Worm (Caenorhabditis elegans) whole organism, mixed stage, embryonic: ENCODE measurements around the gene vab-8.

Experiments used
- M03D4.4 ChIP-seq: sonication (generic microtip); optimal IDR thresholded peaks from 2 replicates; lab custom pipeline; 2017; ENCODE audit warnings: mild to moderate bottlenecking, missing genetic modification characterization, missing compliant biosample characterization
- bed-3 ChIP-seq: fragments of 200-800 bp; sonication (Bioruptor generic); optimal IDR thresholded peaks from 3 replicates; lab custom pipeline; 2018; ENCODE audit warnings: mild to moderate bottlenecking, missing genetic modification characterization, moderate library complexity, missing compliant biosample characterization
- blmp-1 ChIP-seq: fragments of 150-350 bp; optimal IDR thresholded peaks from 2 replicates; lab custom pipeline; 2014; ENCODE audit warnings: missing biosample characterization, missing genetic modification characterization
- ceh-39 ChIP-seq: fragments of 150-350 bp; optimal IDR thresholded peaks from 2 replicates; lab custom pipeline; 2014; ENCODE audit warnings: missing biosample characterization, missing genetic modification characterization
- ceh-43 ChIP-seq: fragments of 200-800 bp; sonication (Bioruptor generic); optimal IDR thresholded peaks from 2 replicates; lab custom pipeline; 2018; ENCODE audit warnings: mild to moderate bottlenecking, missing genetic modification characterization, moderate library complexity, missing compliant biosample characterization
- ceh-83 ChIP-seq: fragments of 200-800 bp; sonication (Bioruptor generic); optimal IDR thresholded peaks from 2 replicates; lab custom pipeline; 2018; ENCODE audit warnings: mild to moderate bottlenecking, missing genetic modification characterization, missing compliant biosample characterization
- ces-1 ChIP-seq: fragments of 150-350 bp; optimal IDR thresholded peaks from 2 replicates; lab custom pipeline; 2014; ENCODE audit warnings: missing biosample characterization, missing genetic modification reagents, missing genetic modification characterization
- cnd-1 ChIP-seq: fragments of 200-800 bp; sonication (Bioruptor generic); optimal IDR thresholded peaks from 2 replicates; lab custom pipeline; 2018; ENCODE audit warnings: mild to moderate bottlenecking, missing genetic modification characterization, missing compliant biosample characterization
- drap-1 ChIP-seq: fragments of 200-800 bp; sonication (Bioruptor generic); optimal IDR thresholded peaks from 3 replicates; lab custom pipeline; 2018; ENCODE audit warnings: mild to moderate bottlenecking, missing genetic modification characterization, missing compliant biosample characterization
- elt-1 ChIP-seq: sonication (generic microtip); optimal IDR thresholded peaks from 2 replicates; lab custom pipeline; 2017; ENCODE audit warnings: missing genetic modification characterization, mild to moderate bottlenecking, missing compliant biosample characterization, antibody characterized with exemption, moderate library complexity, borderline replicate concordance; ENCODE audit not compliant: insufficient read depth
- elt-3 ChIP-seq: fragments of 150-350 bp; optimal IDR thresholded peaks from 2 replicates; lab custom pipeline; 2014; ENCODE audit warnings: missing biosample characterization, missing genetic modification characterization
- flh-1 ChIP-seq: fragments of 200-800 bp; sonication (Bioruptor generic); optimal IDR thresholded peaks from 2 replicates; lab custom pipeline; 2018; ENCODE audit warnings: mild to moderate bottlenecking, missing genetic modification characterization, moderate library complexity, missing compliant biosample characterization
- ham-2 ChIP-seq: fragments of 200-800 bp; sonication (Bioruptor generic); optimal IDR thresholded peaks from 2 replicates; lab custom pipeline; 2018; ENCODE audit warnings: mild to moderate bottlenecking, missing genetic modification characterization, missing compliant biosample characterization
- hlh-1 ChIP-seq: fragments of 150-350 bp; optimal IDR thresholded peaks from 2 replicates; lab custom pipeline; 2014; ENCODE audit warnings: missing biosample characterization, missing genetic modification reagents, missing genetic modification characterization
- lin-13 ChIP-seq: fragments of 150-350 bp; optimal IDR thresholded peaks from 2 replicates; lab custom pipeline; 2014; ENCODE audit warnings: missing biosample characterization, missing genetic modification characterization
- lin-32 ChIP-seq: fragments of 200-800 bp; sonication (Bioruptor generic); optimal IDR thresholded peaks from 2 replicates; lab custom pipeline; 2018; ENCODE audit warnings: mild to moderate bottlenecking, missing genetic modification characterization, missing compliant biosample characterization
- lsy-2 ChIP-seq: fragments of 150-350 bp; optimal IDR thresholded peaks from 2 replicates; lab custom pipeline; 2014; ENCODE audit warnings: missing biosample characterization, missing genetic modification characterization
- mab-5 ChIP-seq: fragments of 150-350 bp; optimal IDR thresholded peaks from 2 replicates; lab custom pipeline; 2014; ENCODE audit warnings: missing biosample characterization, missing genetic modification characterization
- mep-1 ChIP-seq: fragments of 150-350 bp; optimal IDR thresholded peaks from 2 replicates; lab custom pipeline; 2017; ENCODE audit warnings: missing biosample characterization, missing genetic modification reagents, missing genetic modification characterization, inconsistent platforms
- mls-2 ChIP-seq: sonication (generic microtip); optimal IDR thresholded peaks from 2 replicates; lab custom pipeline; 2016; ENCODE audit warnings: mild to moderate bottlenecking, missing genetic modification characterization, moderate library complexity, missing compliant biosample characterization
- nhr-12 ChIP-seq: fragments of 150-350 bp; optimal IDR thresholded peaks from 2 replicates; lab custom pipeline; 2014; ENCODE audit warnings: missing biosample characterization, missing genetic modification characterization
- nhr-2 ChIP-seq: fragments of 150-350 bp; optimal IDR thresholded peaks from 2 replicates; lab custom pipeline; 2014; ENCODE audit warnings: missing biosample characterization, missing genetic modification characterization
- nhr-237 ChIP-seq: fragments of 150-350 bp; optimal IDR thresholded peaks from 2 replicates; lab custom pipeline; 2014; ENCODE audit warnings: missing biosample characterization, missing genetic modification characterization
- nhr-28 ChIP-seq: fragments of 150-350 bp; optimal IDR thresholded peaks from 2 replicates; lab custom pipeline; 2014; ENCODE audit warnings: missing biosample characterization, missing genetic modification characterization
- nhr-76 ChIP-seq: sonication (generic microtip); optimal IDR thresholded peaks from 2 replicates; lab custom pipeline; 2017; ENCODE audit warnings: missing biosample characterization, missing genetic modification characterization
- pha-4 ChIP-seq: fragments of 150-350 bp; optimal IDR thresholded peaks from 2 replicates; lab custom pipeline; 2018; ENCODE audit warnings: missing biosample characterization, missing genetic modification reagents, missing genetic modification characterization
- sem-2 ChIP-seq: fragments of 200-800 bp; sonication (Bioruptor generic); optimal IDR thresholded peaks from 2 replicates; lab custom pipeline; 2018; ENCODE audit warnings: mild to moderate bottlenecking, missing genetic modification characterization, missing compliant biosample characterization
- snpc-4 ChIP-seq: fragments of 150-350 bp; optimal IDR thresholded peaks from 2 replicates; lab custom pipeline; 2014; ENCODE audit warnings: missing biosample characterization, missing genetic modification characterization
- sptf-1 ChIP-seq: sonication (generic microtip); optimal IDR thresholded peaks from 2 replicates; lab custom pipeline; 2017; ENCODE audit warnings: mild to moderate bottlenecking, missing genetic modification characterization, moderate library complexity, missing compliant biosample characterization
- tbx-8 ChIP-seq: fragments of 200-800 bp; sonication (Bioruptor generic); optimal IDR thresholded peaks from 2 replicates; lab custom pipeline; 2018; ENCODE audit warnings: mild to moderate bottlenecking, missing genetic modification characterization, moderate library complexity, missing compliant biosample characterization
- unc-120 ChIP-seq: sonication (generic microtip); optimal IDR thresholded peaks from 2 replicates; lab custom pipeline; 2017; ENCODE audit warnings: missing genetic modification characterization, missing compliant biosample characterization; ENCODE audit not compliant: poor library complexity, severe bottlenecking
- unc-39 ChIP-seq: fragments of 150-350 bp; optimal IDR thresholded peaks from 2 replicates; lab custom pipeline; 2014; ENCODE audit warnings: missing biosample characterization, missing genetic modification characterization
- unc-62 ChIP-seq: fragments of 150-350 bp; optimal IDR thresholded peaks from 2 replicates; lab custom pipeline; 2014; ENCODE audit warnings: missing biosample characterization, missing genetic modification reagents, missing genetic modification characterization
- zip-8 ChIP-seq: fragments of 150-350 bp; optimal IDR thresholded peaks from 2 replicates; lab custom pipeline; 2014; ENCODE audit warnings: missing biosample characterization, missing genetic modification characterization
- ztf-11 ChIP-seq: fragments of 150-350 bp; optimal IDR thresholded peaks from 2 replicates; lab custom pipeline; 2014; ENCODE audit warnings: missing biosample characterization, missing genetic modification characterization

Gene vab-8

DNA sequence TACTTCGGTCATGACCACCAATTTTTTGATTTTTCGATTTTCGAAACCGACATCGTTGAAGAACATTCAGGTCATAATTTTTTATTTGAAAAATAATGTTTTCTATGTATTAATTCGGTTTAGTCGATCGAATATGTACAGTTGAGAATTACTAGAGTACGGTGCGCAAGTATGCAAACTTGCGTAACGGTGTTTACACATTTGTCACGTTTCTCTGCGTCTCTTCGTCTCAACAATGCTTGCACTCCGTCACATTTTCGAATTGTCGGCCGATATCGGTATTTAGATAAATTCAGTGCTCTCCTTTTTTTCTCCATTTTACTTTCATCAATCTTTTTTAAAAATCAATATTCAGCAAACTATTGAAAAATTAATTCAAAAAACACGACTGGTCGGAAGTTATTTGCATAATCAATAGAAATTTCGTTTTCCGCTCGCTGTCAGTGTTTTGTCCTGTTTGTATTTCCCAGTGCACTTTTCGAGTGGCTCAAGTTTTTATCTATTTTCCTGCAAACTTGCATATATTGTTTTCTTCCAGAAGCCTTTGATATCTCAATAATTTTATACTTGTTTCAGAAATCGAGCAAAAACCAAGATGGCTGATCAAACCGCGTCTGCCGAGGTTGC, 22.1 kb upstream of the vab-8 start, which contains the start of gene dpy-30:
TSS of gene dpy-30 (plus strand) at position 577 of the 627 bp plus-strand sequence.
- no peak for TF ChIP-seq blmp-1 (tag; lab: Kevin White, UChicago)
- TF ChIP-seq lsy-2 (tag; lab: Kevin White, UChicago), result peak; percentile 95
- TF ChIP-seq ceh-39 (tag; lab: Kevin White, UChicago), result peak; percentile 74
- TF ChIP-seq drap-1 (GFP tag; lab: Kevin White, UChicago), result no peak
- TF ChIP-seq sptf-1 (tag; lab: Kevin White, UChicago), result no peak
- TF ChIP-seq snpc-4 (tag; lab: Kevin White, UChicago), result no peak
- no peak for TF ChIP-seq nhr-28 (tag; lab: Kevin White, UChicago)
- TF ChIP-seq elt-3, result no peak
- TF ChIP-seq unc-39, result no peak
- no peak for TF ChIP-seq zip-8 (tag; lab: Kevin White, UChicago)
- TF ChIP-seq nhr-2 (tag; lab: Kevin White, UChicago), result no peak
- no peak for TF ChIP-seq ceh-83 (GFP tag; lab: Kevin White, UChicago)
- TF ChIP-seq mep-1 (tag; lab: Kevin White, UChicago), result peak; percentile 42
- no peak for TF ChIP-seq bed-3 (GFP tag; lab: Kevin White, UChicago)
- no peak for TF ChIP-seq elt-1 (tag; lab: Kevin White, UChicago)
- TF ChIP-seq nhr-76 (tag; lab: Kevin White, UChicago), result no peak
- no peak for TF ChIP-seq ztf-11 (tag; lab: Kevin White, UChicago)
- no peak for TF ChIP-seq mls-2 (tag; lab: Kevin White, UChicago)
- TF ChIP-seq ham-2 (GFP tag; lab: Kevin White, UChicago), result no peak
- TF ChIP-seq pha-4 (tag; lab: Kevin White, UChicago), result peak; percentile 89
- TF ChIP-seq flh-1 (GFP tag; lab: Kevin White, UChicago), result no peak
- TF ChIP-seq mab-5, result no peak
- TF ChIP-seq M03D4.4 (tag; lab: Kevin White, UChicago), result no peak
- TF ChIP-seq unc-120 (tag; lab: Kevin White, UChicago), result no peak
- TF ChIP-seq cnd-1 (tag; lab: Kevin White, UChicago), result no peak
- TF ChIP-seq unc-62, result no peak
- TF ChIP-seq ces-1 (GFP tag; lab: Kevin White, UChicago), result peak; percentile 55
- no peak for TF ChIP-seq sem-2 (GFP tag; lab: Kevin White, UChicago)
- no peak for TF ChIP-seq nhr-12 (tag; lab: Kevin White, UChicago)
- no peak for TF ChIP-seq ceh-43 (GFP tag; lab: Kevin White, UChicago)
- TF ChIP-seq lin-13 (tag; lab: Kevin White, UChicago), result peak; percentile 52
- peak; percentile 35 for TF ChIP-seq nhr-237
- no peak for TF ChIP-seq hlh-1

DNA sequence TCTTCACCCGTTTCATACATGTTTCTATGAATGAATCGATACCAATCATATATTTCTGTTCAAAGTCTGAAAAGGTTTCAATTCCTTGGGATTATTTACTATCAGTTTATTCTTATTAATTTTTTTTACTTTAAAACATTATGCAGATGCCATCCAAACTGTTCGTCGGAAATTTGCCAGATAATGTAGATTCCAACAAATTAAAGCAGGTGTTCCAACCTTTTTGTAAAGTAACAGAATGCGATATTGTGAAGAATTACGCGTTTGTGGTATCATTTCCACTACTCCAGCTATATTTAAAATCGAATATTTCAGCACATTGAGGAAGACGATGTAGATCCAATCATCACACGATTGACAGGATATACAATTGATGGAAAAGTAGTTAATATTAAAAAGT, 21.0 kb upstream of the vab-8 start, which contains the start of gene rnp-1:
TSS of gene rnp-1 (plus strand) at position 145 of the 400 bp plus-strand sequence.
- TF ChIP-seq nhr-28 (tag; lab: Kevin White, UChicago) (no peak), cnd-1 (tag; lab: Kevin White, UChicago) (no peak), unc-120 (tag; lab: Kevin White, UChicago) (no peak), ces-1 (GFP tag; lab: Kevin White, UChicago) (no peak), ztf-11 (tag; lab: Kevin White, UChicago) (no peak), nhr-237 (no peak), flh-1 (GFP tag; lab: Kevin White, UChicago) (no peak), nhr-12 (tag; lab: Kevin White, UChicago) (no peak), elt-3 (no peak), M03D4.4 (tag; lab: Kevin White, UChicago) (no peak), nhr-2 (tag; lab: Kevin White, UChicago) (no peak), tbx-8 (GFP tag; lab: Kevin White, UChicago) (no peak), nhr-76 (tag; lab: Kevin White, UChicago) (no peak), sptf-1 (tag; lab: Kevin White, UChicago) (no peak), ceh-83 (GFP tag; lab: Kevin White, UChicago) (no peak), ceh-43 (GFP tag; lab: Kevin White, UChicago) (no peak), mls-2 (tag; lab: Kevin White, UChicago) (no peak), mab-5 (no peak), ham-2 (GFP tag; lab: Kevin White, UChicago) (no peak)

DNA sequence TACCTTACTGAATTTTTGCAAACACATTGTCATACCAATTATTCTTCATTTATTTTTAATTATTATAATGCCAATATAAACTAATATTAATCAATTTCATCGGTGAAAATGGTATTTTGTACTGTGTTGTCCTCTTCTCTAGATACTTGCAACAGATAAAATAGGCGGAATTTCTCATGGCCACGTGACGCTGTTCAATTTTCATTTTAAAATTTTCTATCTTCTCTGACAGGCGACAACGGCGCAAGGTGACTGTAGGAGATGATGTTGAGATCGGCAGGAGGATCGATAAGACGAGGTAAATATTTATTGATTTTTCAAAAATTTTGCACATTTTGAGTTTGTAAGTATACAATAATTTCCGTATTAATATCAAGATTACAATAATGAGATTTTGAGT, 18.9 kb upstream of the vab-8 start, which contains the start of gene ogdh-2:
TSS of gene ogdh-2 (plus strand) at position 233 of the 400 bp plus-strand sequence.
- no peak for TF ChIP-seq pha-4 (tag; lab: Kevin White, UChicago)
- no peak for TF ChIP-seq lin-32
- TF ChIP-seq, all 35 proteins: peak for 0
